Worm (Caenorhabditis elegans): Measurements from ENCODE around the gene exc-14.

exc-14 gene

DNA sequence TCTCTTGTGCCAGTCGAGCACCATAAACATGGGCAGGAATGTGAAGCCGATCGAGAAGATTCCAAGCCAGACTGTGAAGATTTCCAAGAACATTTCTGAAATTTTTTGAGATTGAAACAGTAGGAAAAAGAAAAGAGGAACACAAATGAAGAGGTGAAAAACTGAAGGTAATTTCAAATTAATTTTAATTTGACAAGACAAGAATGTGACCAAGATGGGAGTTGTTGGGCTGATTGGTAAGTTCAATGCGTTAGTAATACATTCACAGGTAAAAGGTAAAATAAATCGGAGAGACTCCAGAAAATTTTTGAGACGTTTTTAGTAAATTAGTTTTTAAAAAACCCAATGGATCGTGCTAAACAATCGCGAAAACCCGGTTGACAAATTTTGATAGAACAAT, 15.3 kb downstream of the exc-14 start, which contains the start of gene swt-7:
Gene swt-7, minus strand, starts transcription at position 101 of the 400 bp plus-strand sequence.
- no peak for TF ChIP-seq ztf-11 (tag; optimal IDR thresholded peaks at IDR 0.05)
- no peak for TF ChIP-seq peb-1 (tag; optimal IDR thresholded peaks at IDR 0.05)
- no peak for TF ChIP-seq mbf-1 (tag; optimal IDR thresholded peaks at IDR 0.05)
- TF ChIP-seq alr-1 (tag; optimal IDR thresholded peaks at IDR 0.05): no peak
- no peak for TF ChIP-seq nhr-21 (tag; optimal IDR thresholded peaks at IDR 0.05)
- no peak for TF ChIP-seq zag-1 (tag; optimal IDR thresholded peaks at IDR 0.05)
- TF ChIP-seq lin-39 (tag; optimal IDR thresholded peaks at IDR 0.05): no peak
- no peak for TF ChIP-seq snpc-4 (tag; optimal IDR thresholded peaks at IDR 0.05)
- TF ChIP-seq unc-62 (GFP tag; optimal IDR thresholded peaks at IDR 0.05): no peak
- no peak for TF ChIP-seq ama-1 (optimal IDR thresholded peaks at IDR 0.05)
- TF ChIP-seq nhr-10 (tag; optimal IDR thresholded peaks at IDR 0.05): no peak
- TF ChIP-seq skn-1 (tag; optimal IDR thresholded peaks at IDR 0.05): no peak
- no peak for TF ChIP-seq unc-39 (tag; optimal IDR thresholded peaks at IDR 0.05)
- no peak for TF ChIP-seq nhr-129 (tag; optimal IDR thresholded peaks at IDR 0.05)
- TF ChIP-seq ztf-4 (tag; optimal IDR thresholded peaks at IDR 0.05): no peak

DNA sequence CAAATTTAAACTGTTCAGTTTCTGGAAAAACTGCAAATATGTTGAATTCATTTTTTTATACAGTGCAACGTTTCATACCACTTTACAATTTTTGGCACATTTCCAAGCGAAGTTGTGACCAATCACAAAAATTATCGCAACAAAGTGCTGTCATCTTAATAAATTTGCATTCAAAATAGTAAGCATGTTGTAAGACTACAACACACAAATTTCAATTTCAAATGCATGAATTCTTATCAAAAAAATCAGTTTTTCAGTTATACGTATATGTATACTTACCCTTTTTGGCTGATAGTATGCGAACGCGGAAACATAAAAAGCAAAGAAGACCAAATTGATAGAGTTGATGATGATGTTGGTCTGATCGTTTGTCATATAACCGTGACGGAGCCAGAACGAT, 15.8 kb downstream of the exc-14 start:
- TF ChIP-seq fos-1 (tag; optimal IDR thresholded peaks at IDR 0.05): peak; percentile 97
- no peak for TF ChIP-seq alr-1 (tag; optimal IDR thresholded peaks at IDR 0.05)
- no peak for TF ChIP-seq aly-2 (tag; optimal IDR thresholded peaks at IDR 0.05)
- no peak for TF ChIP-seq nhr-11 (tag; optimal IDR thresholded peaks at IDR 0.05)
- no peak for TF ChIP-seq skn-1 (tag; optimal IDR thresholded peaks at IDR 0.05)
- TF ChIP-seq mab-5 (tag; optimal IDR thresholded peaks at IDR 0.05): no peak
- TF ChIP-seq ceh-16 (tag; optimal IDR thresholded peaks at IDR 0.05): no peak
- no peak for TF ChIP-seq ztf-11 (tag; optimal IDR thresholded peaks at IDR 0.05)
- TF ChIP-seq ama-1 (optimal IDR thresholded peaks at IDR 0.05): no peak
- TF ChIP-seq lin-11 (tag; optimal IDR thresholded peaks at IDR 0.05): no peak
- no peak for TF ChIP-seq ztf-4 (tag; optimal IDR thresholded peaks at IDR 0.05)
- no peak for TF ChIP-seq C34F6.9 (tag; optimal IDR thresholded peaks at IDR 0.05)
- no peak for TF ChIP-seq nhr-6 (tag; optimal IDR thresholded peaks at IDR 0.05)
- TF ChIP-seq nhr-12 (tag; optimal IDR thresholded peaks at IDR 0.05): no peak
- TF ChIP-seq nhr-77 (tag; optimal IDR thresholded peaks at IDR 0.05): no peak
- TF ChIP-seq sma-9 (GFP tag; optimal IDR thresholded peaks at IDR 0.05): peak; percentile 29
- TF ChIP-seq sma-9 (tag; optimal IDR thresholded peaks at IDR 0.05): no peak
- TF ChIP-seq gmeb-1 (tag; optimal IDR thresholded peaks at IDR 0.05): no peak
- TF ChIP-seq nhr-21 (tag; optimal IDR thresholded peaks at IDR 0.05): no peak
- TF ChIP-seq F13H6.1 (tag; optimal IDR thresholded peaks at IDR 0.05): peak; percentile 13
- peak; percentile 44 for TF ChIP-seq crh-2 (tag; optimal IDR thresholded peaks at IDR 0.05)
- no peak for TF ChIP-seq ZK546.5 (tag; optimal IDR thresholded peaks at IDR 0.05)
- no peak for TF ChIP-seq lsy-2 (tag; optimal IDR thresholded peaks at IDR 0.05)
- TF ChIP-seq egl-27 (tag; optimal IDR thresholded peaks at IDR 0.05): no peak
- no peak for TF ChIP-seq R02D3.7 (tag; optimal IDR thresholded peaks at IDR 0.05)
- no peak for TF ChIP-seq peb-1 (tag; optimal IDR thresholded peaks at IDR 0.05)
- no peak for TF ChIP-seq unc-55 (GFP tag; optimal IDR thresholded peaks at IDR 0.05)
- TF ChIP-seq ceh-82 (tag; optimal IDR thresholded peaks at IDR 0.05): no peak
- no peak for TF ChIP-seq nhr-237 (tag; optimal IDR thresholded peaks at IDR 0.05)
- TF ChIP-seq dmd-4 (tag; optimal IDR thresholded peaks at IDR 0.05): no peak
- no peak for TF ChIP-seq sem-4 (tag; optimal IDR thresholded peaks at IDR 0.05)
- TF ChIP-seq elt-3 (tag; optimal IDR thresholded peaks at IDR 0.05): no peak
- no peak for TF ChIP-seq Y55F3AM.14 (GFP tag; optimal IDR thresholded peaks at IDR 0.05)

DNA sequence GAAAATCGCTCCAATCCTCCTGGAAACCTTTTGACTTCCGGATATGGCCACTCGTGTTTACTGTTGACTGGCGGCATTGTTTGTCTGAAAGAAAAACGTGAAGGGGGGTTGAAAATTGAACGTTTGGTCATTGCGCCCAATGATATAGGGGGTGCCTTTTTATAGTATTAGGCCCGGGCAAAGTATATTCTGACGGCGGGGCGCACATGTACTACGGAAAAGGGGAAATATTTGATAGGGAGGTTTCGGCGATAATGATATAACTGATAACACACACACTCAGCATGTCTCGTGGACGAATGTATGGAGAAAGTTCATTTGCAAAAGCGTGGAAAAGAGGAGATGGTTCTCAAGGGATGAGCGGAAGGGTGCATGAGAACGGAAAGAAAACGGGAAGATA, 18.4 kb downstream of the exc-14 start, which contains the start of gene cpt-4:
Gene cpt-4, minus strand, starts transcription at position 84 of the 400 bp plus-strand sequence.
- no peak for TF ChIP-seq skn-1 (tag; optimal IDR thresholded peaks at IDR 0.05)
- TF ChIP-seq nhr-12 (tag; optimal IDR thresholded peaks at IDR 0.05): no peak
- no peak for TF ChIP-seq ceh-16 (tag; optimal IDR thresholded peaks at IDR 0.05)
- peak; percentile 10 to 24 for TF ChIP-seq mdl-1 (tag; optimal IDR thresholded peaks at IDR 0.05)
- peak; percentile 58 for TF ChIP-seq Y55F3AM.14 (GFP tag; optimal IDR thresholded peaks at IDR 0.05)
- TF ChIP-seq sma-9 (GFP tag; optimal IDR thresholded peaks at IDR 0.05): peak; percentile 80
- TF ChIP-seq sma-9 (tag; optimal IDR thresholded peaks at IDR 0.05): no peak
- TF ChIP-seq ceh-82 (tag; optimal IDR thresholded peaks at IDR 0.05): no peak
- TF ChIP-seq fos-1 (tag; optimal IDR thresholded peaks at IDR 0.05): peak; percentile 92
- TF ChIP-seq sem-4 (tag; optimal IDR thresholded peaks at IDR 0.05): no peak
- peak; percentile 10 for TF ChIP-seq nhr-21 (tag; optimal IDR thresholded peaks at IDR 0.05)
- no peak for TF ChIP-seq lin-13 (GFP tag; optimal IDR thresholded peaks at IDR 0.05)
- TF ChIP-seq lin-11 (tag; optimal IDR thresholded peaks at IDR 0.05): no peak
- no peak for TF ChIP-seq nhr-25 (tag; optimal IDR thresholded peaks at IDR 0.05)
- peak; percentile 47 for TF ChIP-seq crh-2 (tag; optimal IDR thresholded peaks at IDR 0.05)
- peak; percentile 25 for TF ChIP-seq F13H6.1 (tag; optimal IDR thresholded peaks at IDR 0.05)

Measured in whole organism, L2 larva.